Worm (Caenorhabditis elegans) whole organism, mixed stage, embryonic: ENCODE measurements around the gene clec-207.

Source experiments
- M03D4.4 ChIP-seq: sonication (generic microtip); optimal IDR thresholded peaks from 2 replicates; lab custom pipeline; 2017; ENCODE audit warnings: mild to moderate bottlenecking, missing genetic modification characterization, missing compliant biosample characterization
- ces-1 ChIP-seq: fragments of 150-350 bp; optimal IDR thresholded peaks from 2 replicates; lab custom pipeline; 2014; ENCODE audit warnings: missing biosample characterization, missing genetic modification reagents, missing genetic modification characterization
- elt-3 ChIP-seq: fragments of 150-350 bp; optimal IDR thresholded peaks from 2 replicates; lab custom pipeline; 2014; ENCODE audit warnings: missing biosample characterization, missing genetic modification characterization
- mls-2 ChIP-seq: sonication (generic microtip); optimal IDR thresholded peaks from 2 replicates; lab custom pipeline; 2016; ENCODE audit warnings: mild to moderate bottlenecking, missing genetic modification characterization, moderate library complexity, missing compliant biosample characterization
- nhr-12 ChIP-seq: fragments of 150-350 bp; optimal IDR thresholded peaks from 2 replicates; lab custom pipeline; 2014; ENCODE audit warnings: missing biosample characterization, missing genetic modification characterization
- nhr-2 ChIP-seq: fragments of 150-350 bp; optimal IDR thresholded peaks from 2 replicates; lab custom pipeline; 2014; ENCODE audit warnings: missing biosample characterization, missing genetic modification characterization
- nhr-237 ChIP-seq: fragments of 150-350 bp; optimal IDR thresholded peaks from 2 replicates; lab custom pipeline; 2014; ENCODE audit warnings: missing biosample characterization, missing genetic modification characterization
- nhr-28 ChIP-seq: fragments of 150-350 bp; optimal IDR thresholded peaks from 2 replicates; lab custom pipeline; 2014; ENCODE audit warnings: missing biosample characterization, missing genetic modification characterization
- nhr-76 ChIP-seq: sonication (generic microtip); optimal IDR thresholded peaks from 2 replicates; lab custom pipeline; 2017; ENCODE audit warnings: missing biosample characterization, missing genetic modification characterization
- pha-4 ChIP-seq: fragments of 150-350 bp; optimal IDR thresholded peaks from 2 replicates; lab custom pipeline; 2018; ENCODE audit warnings: missing biosample characterization, missing genetic modification reagents, missing genetic modification characterization
- sptf-1 ChIP-seq: sonication (generic microtip); optimal IDR thresholded peaks from 2 replicates; lab custom pipeline; 2017; ENCODE audit warnings: mild to moderate bottlenecking, missing genetic modification characterization, moderate library complexity, missing compliant biosample characterization
- unc-62 ChIP-seq: fragments of 150-350 bp; optimal IDR thresholded peaks from 2 replicates; lab custom pipeline; 2014; ENCODE audit warnings: missing biosample characterization, missing genetic modification reagents, missing genetic modification characterization
- ztf-11 ChIP-seq: fragments of 150-350 bp; optimal IDR thresholded peaks from 2 replicates; lab custom pipeline; 2014; ENCODE audit warnings: missing biosample characterization, missing genetic modification characterization

DNA sequence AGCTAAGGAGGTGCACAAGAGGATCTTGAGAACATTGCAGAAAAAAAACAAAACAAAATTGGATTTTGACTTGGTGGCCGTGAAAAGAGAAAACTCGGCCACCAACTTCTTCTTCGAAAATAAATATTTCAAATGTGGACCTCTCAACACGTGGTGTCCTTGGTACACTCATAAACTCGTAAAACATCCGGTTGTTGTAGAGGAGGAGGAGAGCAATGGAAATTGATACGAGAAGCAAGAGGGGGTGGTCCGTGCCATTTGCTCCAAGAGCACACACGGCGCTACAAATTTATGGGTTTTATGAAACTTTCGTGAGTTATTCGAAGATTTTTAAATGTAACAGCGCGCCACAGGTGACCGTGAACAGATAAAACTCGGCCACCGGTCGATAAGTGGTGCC lies 14.0 kb upstream of the clec-207 start:
- TF ChIP-seq ces-1 (GFP tag; lab: Kevin White, UChicago) (no peak), nhr-2 (tag; lab: Kevin White, UChicago) (no peak), mls-2 (tag; lab: Kevin White, UChicago) (no peak), nhr-76 (no peak), sptf-1 (tag; lab: Kevin White, UChicago) (no peak), unc-62 (GFP tag; lab: Kevin White, UChicago) (no peak), M03D4.4 (tag; lab: Kevin White, UChicago) (no peak), nhr-28 (tag; lab: Kevin White, UChicago) (no peak), nhr-237 (tag; lab: Kevin White, UChicago) (no peak), ztf-11 (tag; lab: Kevin White, UChicago) (no peak), pha-4 (tag; lab: Kevin White, UChicago) (no peak), elt-3 (no peak), nhr-12 (tag; lab: Kevin White, UChicago) (no peak)
